Fruit fly (Drosophila melanogaster) whole organism, pupa: ENCODE data around the gene Scp2.

Source experiments
- CG10348 ChIP-seq: fragments of 200-800 bp; sonication (Bioruptor generic); IDR thresholded peaks from 2 replicates; pipeline ENCODE4 v1.3.6; 2022; ENCODE audit warnings: missing biosample characterization, missing genetic modification characterization
- CG32121 ChIP-seq: fragments of 200-800 bp; sonication (Bioruptor generic); IDR thresholded peaks from 2 replicates; pipeline ENCODE4 v1.3.6; 2022; ENCODE audit warnings: missing biosample characterization, missing genetic modification characterization
- CG34367 ChIP-seq: fragments of 200-800 bp; sonication (Bioruptor generic); optimal IDR thresholded peaks from 2 replicates; lab custom pipeline; 2018; ENCODE audit warnings: missing biosample characterization, mild to moderate bottlenecking, missing genetic modification characterization
- CG8159 ChIP-seq: fragments of 200-800 bp; sonication (Bioruptor generic); optimal IDR thresholded peaks from 3 replicates; lab custom pipeline; 2018; ENCODE audit warnings: missing biosample characterization, mild to moderate bottlenecking, missing genetic modification characterization, moderate library complexity
- CG8301 ChIP-seq: fragments of 200-800 bp; sonication (Bioruptor generic); optimal IDR thresholded peaks from 2 replicates; lab custom pipeline; 2018; ENCODE audit warnings: missing biosample characterization, mild to moderate bottlenecking, missing genetic modification characterization
- D1 ChIP-seq: fragments of 200-800 bp; sonication (Bioruptor generic); optimal IDR thresholded peaks from 2 replicates; lab custom pipeline; 2018; ENCODE audit warnings: missing biosample characterization, mild to moderate bottlenecking, missing genetic modification characterization, moderate library complexity
- EcR ChIP-seq: fragments of 200-800 bp; sonication (Bioruptor generic); optimal IDR thresholded peaks from 3 replicates; lab custom pipeline; 2019; ENCODE audit warnings: missing biosample characterization, missing genetic modification characterization, mild to moderate bottlenecking, moderate library complexity, missing genetic modification reagents
- Pif1B ChIP-seq: fragments of 200-800 bp; sonication (Bioruptor generic); optimal IDR thresholded peaks from 3 replicates; lab custom pipeline; 2016; ENCODE audit warnings: missing biosample characterization, missing genetic modification characterization

dm6 chr3R:16571215-16571614, 12.2 kb downstream of the Scp2 start, which contains the start of gene CG14891:
- TF ChIP-seq EcR (no peak), D1 (tag; lab: Kevin White, UChicago) (no peak), CG8301 (tag; lab: Kevin White, UChicago) (no peak), CG32121 (GFP tag; lab: Robert Waterston, UW) (no peak), CG8159 (no peak), CG10348 (GFP tag; lab: Robert Waterston, UW) (no peak), CG34367 (tag; lab: Kevin White, UChicago) (no peak), Pif1B (GFP tag; lab: Kevin White, UChicago) (no peak)
